Worm (Caenorhabditis elegans) whole organism, mixed stage, embryonic: Measurements from ENCODE around the gene D1086.19.

Source experiments
- M03D4.4 ChIP-seq: sonication (generic microtip); optimal IDR thresholded peaks from 2 replicates; lab custom pipeline; 2017; ENCODE audit warnings: mild to moderate bottlenecking, missing genetic modification characterization, missing compliant biosample characterization
- bed-3 ChIP-seq: fragments of 200-800 bp; sonication (Bioruptor generic); optimal IDR thresholded peaks from 3 replicates; lab custom pipeline; 2018; ENCODE audit warnings: mild to moderate bottlenecking, missing genetic modification characterization, moderate library complexity, missing compliant biosample characterization
- blmp-1 ChIP-seq: fragments of 150-350 bp; optimal IDR thresholded peaks from 2 replicates; lab custom pipeline; 2014; ENCODE audit warnings: missing biosample characterization, missing genetic modification characterization
- ceh-43 ChIP-seq: fragments of 200-800 bp; sonication (Bioruptor generic); optimal IDR thresholded peaks from 2 replicates; lab custom pipeline; 2018; ENCODE audit warnings: mild to moderate bottlenecking, missing genetic modification characterization, moderate library complexity, missing compliant biosample characterization
- ces-1 ChIP-seq: fragments of 150-350 bp; optimal IDR thresholded peaks from 2 replicates; lab custom pipeline; 2014; ENCODE audit warnings: missing biosample characterization, missing genetic modification reagents, missing genetic modification characterization
- cnd-1 ChIP-seq: fragments of 200-800 bp; sonication (Bioruptor generic); optimal IDR thresholded peaks from 2 replicates; lab custom pipeline; 2018; ENCODE audit warnings: mild to moderate bottlenecking, missing genetic modification characterization, missing compliant biosample characterization
- drap-1 ChIP-seq: fragments of 200-800 bp; sonication (Bioruptor generic); optimal IDR thresholded peaks from 3 replicates; lab custom pipeline; 2018; ENCODE audit warnings: mild to moderate bottlenecking, missing genetic modification characterization, missing compliant biosample characterization
- elt-1 ChIP-seq: sonication (generic microtip); optimal IDR thresholded peaks from 2 replicates; lab custom pipeline; 2017; ENCODE audit warnings: missing genetic modification characterization, mild to moderate bottlenecking, missing compliant biosample characterization, antibody characterized with exemption, moderate library complexity, borderline replicate concordance; ENCODE audit not compliant: insufficient read depth
- elt-3 ChIP-seq: fragments of 150-350 bp; optimal IDR thresholded peaks from 2 replicates; lab custom pipeline; 2014; ENCODE audit warnings: missing biosample characterization, missing genetic modification characterization
- flh-1 ChIP-seq: fragments of 200-800 bp; sonication (Bioruptor generic); optimal IDR thresholded peaks from 2 replicates; lab custom pipeline; 2018; ENCODE audit warnings: mild to moderate bottlenecking, missing genetic modification characterization, moderate library complexity, missing compliant biosample characterization
- ham-2 ChIP-seq: fragments of 200-800 bp; sonication (Bioruptor generic); optimal IDR thresholded peaks from 2 replicates; lab custom pipeline; 2018; ENCODE audit warnings: mild to moderate bottlenecking, missing genetic modification characterization, missing compliant biosample characterization
- hlh-1 ChIP-seq: fragments of 150-350 bp; optimal IDR thresholded peaks from 2 replicates; lab custom pipeline; 2014; ENCODE audit warnings: missing biosample characterization, missing genetic modification reagents, missing genetic modification characterization
- lin-13 ChIP-seq: fragments of 150-350 bp; optimal IDR thresholded peaks from 2 replicates; lab custom pipeline; 2014; ENCODE audit warnings: missing biosample characterization, missing genetic modification characterization
- lin-32 ChIP-seq: fragments of 200-800 bp; sonication (Bioruptor generic); optimal IDR thresholded peaks from 2 replicates; lab custom pipeline; 2018; ENCODE audit warnings: mild to moderate bottlenecking, missing genetic modification characterization, missing compliant biosample characterization
- lsy-2 ChIP-seq: fragments of 150-350 bp; optimal IDR thresholded peaks from 2 replicates; lab custom pipeline; 2014; ENCODE audit warnings: missing biosample characterization, missing genetic modification characterization
- mab-5 ChIP-seq: fragments of 150-350 bp; optimal IDR thresholded peaks from 2 replicates; lab custom pipeline; 2014; ENCODE audit warnings: missing biosample characterization, missing genetic modification characterization
- mep-1 ChIP-seq: fragments of 150-350 bp; optimal IDR thresholded peaks from 2 replicates; lab custom pipeline; 2017; ENCODE audit warnings: missing biosample characterization, missing genetic modification reagents, missing genetic modification characterization, inconsistent platforms
- mls-2 ChIP-seq: sonication (generic microtip); optimal IDR thresholded peaks from 2 replicates; lab custom pipeline; 2016; ENCODE audit warnings: mild to moderate bottlenecking, missing genetic modification characterization, moderate library complexity, missing compliant biosample characterization
- nhr-12 ChIP-seq: fragments of 150-350 bp; optimal IDR thresholded peaks from 2 replicates; lab custom pipeline; 2014; ENCODE audit warnings: missing biosample characterization, missing genetic modification characterization
- nhr-2 ChIP-seq: fragments of 150-350 bp; optimal IDR thresholded peaks from 2 replicates; lab custom pipeline; 2014; ENCODE audit warnings: missing biosample characterization, missing genetic modification characterization
- nhr-237 ChIP-seq: fragments of 150-350 bp; optimal IDR thresholded peaks from 2 replicates; lab custom pipeline; 2014; ENCODE audit warnings: missing biosample characterization, missing genetic modification characterization
- nhr-76 ChIP-seq: sonication (generic microtip); optimal IDR thresholded peaks from 2 replicates; lab custom pipeline; 2017; ENCODE audit warnings: missing biosample characterization, missing genetic modification characterization
- sptf-1 ChIP-seq: sonication (generic microtip); optimal IDR thresholded peaks from 2 replicates; lab custom pipeline; 2017; ENCODE audit warnings: mild to moderate bottlenecking, missing genetic modification characterization, moderate library complexity, missing compliant biosample characterization
- tbx-8 ChIP-seq: fragments of 200-800 bp; sonication (Bioruptor generic); optimal IDR thresholded peaks from 2 replicates; lab custom pipeline; 2018; ENCODE audit warnings: mild to moderate bottlenecking, missing genetic modification characterization, moderate library complexity, missing compliant biosample characterization
- unc-120 ChIP-seq: sonication (generic microtip); optimal IDR thresholded peaks from 2 replicates; lab custom pipeline; 2017; ENCODE audit warnings: missing genetic modification characterization, missing compliant biosample characterization; ENCODE audit not compliant: poor library complexity, severe bottlenecking
- unc-62 ChIP-seq: fragments of 150-350 bp; optimal IDR thresholded peaks from 2 replicates; lab custom pipeline; 2014; ENCODE audit warnings: missing biosample characterization, missing genetic modification reagents, missing genetic modification characterization
- zip-8 ChIP-seq: fragments of 150-350 bp; optimal IDR thresholded peaks from 2 replicates; lab custom pipeline; 2014; ENCODE audit warnings: missing biosample characterization, missing genetic modification characterization
- ztf-11 ChIP-seq: fragments of 150-350 bp; optimal IDR thresholded peaks from 2 replicates; lab custom pipeline; 2014; ENCODE audit warnings: missing biosample characterization, missing genetic modification characterization

Gene D1086.19

ce11 chrV:14120674-14121073, 32.5 kb downstream of the D1086.19 start:
- TF ChIP-seq unc-120 (tag; lab: Kevin White, UChicago): no peak

DNA sequence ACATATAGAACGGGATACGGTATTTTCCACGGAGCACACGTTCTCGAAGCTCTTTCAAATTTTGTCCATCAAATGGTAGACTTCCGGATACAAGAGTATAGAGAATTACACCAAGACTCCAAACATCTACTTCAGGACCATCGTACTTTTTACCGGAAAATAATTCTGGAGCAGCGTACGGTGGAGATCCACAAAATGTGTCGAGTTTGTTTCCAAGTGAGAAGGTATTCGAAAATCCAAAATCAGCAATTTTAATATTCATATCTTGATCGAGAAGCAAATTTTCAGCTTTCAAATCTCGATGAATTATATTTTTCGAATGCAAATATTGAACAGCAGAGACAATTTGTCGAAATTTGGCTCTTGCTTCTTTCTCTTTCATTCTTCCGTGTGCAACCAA, 35.0 kb downstream of the D1086.19 start:
- TF ChIP-seq lin-13 (tag; lab: Kevin White, UChicago) (no peak), ceh-43 (GFP tag; lab: Kevin White, UChicago) (no peak), elt-1 (no peak), lin-32 (GFP tag; lab: Kevin White, UChicago) (no peak), nhr-2 (no peak), mep-1 (tag; lab: Kevin White, UChicago) (no peak), hlh-1 (tag; lab: Kevin White, UChicago) (no peak), ham-2 (GFP tag; lab: Kevin White, UChicago) (no peak), zip-8 (tag; lab: Kevin White, UChicago) (no peak), bed-3 (no peak), cnd-1 (tag; lab: Kevin White, UChicago) (no peak), ztf-11 (tag; lab: Kevin White, UChicago) (no peak)

DNA sequence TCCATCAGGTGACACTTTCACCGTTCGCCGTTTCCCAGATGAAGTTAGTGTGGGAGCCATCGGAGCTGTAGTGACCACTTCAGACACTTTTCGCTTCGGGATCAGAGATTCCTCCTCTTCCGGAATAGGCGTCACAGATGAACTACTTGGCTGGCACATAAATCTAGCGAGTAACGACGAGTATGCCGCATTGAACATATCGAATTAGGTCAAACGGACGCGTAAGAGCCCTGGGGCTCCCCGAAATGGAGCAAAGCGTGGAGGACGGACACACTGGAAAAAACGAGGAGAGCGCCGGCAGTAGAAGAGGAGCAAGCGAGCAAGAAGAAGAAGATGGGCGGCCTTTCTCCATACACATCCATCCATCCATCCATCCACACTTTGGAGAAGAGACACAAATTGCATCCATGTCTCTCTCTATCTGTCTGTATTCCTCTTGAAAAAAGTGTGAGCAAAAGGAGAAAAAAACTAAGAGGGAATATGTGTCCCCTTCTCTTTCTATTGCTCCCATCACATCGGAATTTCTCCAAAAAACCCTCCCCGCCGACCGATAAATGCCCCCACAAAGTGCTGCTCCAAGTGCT, 38.3 kb downstream of the D1086.19 start:
- peak; percentile 58 for TF ChIP-seq ces-1 (GFP tag; lab: Kevin White, UChicago)
- no peak for TF ChIP-seq ztf-11 (tag; lab: Kevin White, UChicago)

ce11 chrV:14127834-14128233, 39.7 kb downstream of the D1086.19 start:
- TF ChIP-seq lin-32 (GFP tag; lab: Kevin White, UChicago) (no peak), nhr-12 (no peak), ces-1 (GFP tag; lab: Kevin White, UChicago) (peak; percentile 80)
- TF ChIP-seq, all 35 proteins: peak for 1

- TF ChIP-seq drap-1 (no peak), lin-13 (tag; lab: Kevin White, UChicago) (no peak), ceh-43 (GFP tag; lab: Kevin White, UChicago) (no peak), blmp-1 (tag; lab: Kevin White, UChicago) (no peak), sptf-1 (tag; lab: Kevin White, UChicago) (peak; percentile 25), mls-2 (tag; lab: Kevin White, UChicago) (no peak), zip-8 (tag; lab: Kevin White, UChicago) (no peak)
- TF ChIP-seq, all 35 proteins: peak for 1
Observed at ce11 chrV:14128858-14129257, 40.7 kb downstream of the D1086.19 start.

DNA sequence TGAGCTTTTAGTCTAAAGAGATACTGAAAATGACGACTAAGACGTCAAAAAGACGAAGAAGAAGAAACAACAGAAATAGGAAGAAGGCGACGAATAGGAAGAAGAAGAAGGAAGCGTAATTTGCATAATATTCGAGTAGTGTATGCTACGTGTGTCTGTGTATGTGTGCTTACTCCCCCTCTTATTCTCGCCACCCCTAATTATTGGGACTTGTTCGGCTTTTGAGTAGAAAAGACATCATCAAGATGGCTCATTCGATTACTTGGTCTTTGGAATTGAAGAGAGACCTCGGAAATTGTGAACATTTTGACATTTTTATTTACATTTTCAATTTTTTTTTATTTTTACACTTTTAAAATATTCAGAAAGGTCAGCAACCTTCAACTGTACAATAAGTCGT, 42.1 kb downstream of the D1086.19 start:
- TF ChIP-seq bed-3 (no peak), sptf-1 (tag; lab: Kevin White, UChicago) (peak; percentile 20), flh-1 (GFP tag; lab: Kevin White, UChicago) (no peak), ces-1 (GFP tag; lab: Kevin White, UChicago) (peak; percentile 93), unc-62 (GFP tag; lab: Kevin White, UChicago) (no peak)
- TF ChIP-seq, all 35 proteins: peak for 2

- TF ChIP-seq ces-1 (GFP tag; lab: Kevin White, UChicago) (peak; percentile 16), cnd-1 (tag; lab: Kevin White, UChicago) (no peak), hlh-1 (tag; lab: Kevin White, UChicago) (peak; percentile 20)
Observed at ce11 chrV:14133002-14133763, 45.0 kb downstream of the D1086.19 start.

DNA sequence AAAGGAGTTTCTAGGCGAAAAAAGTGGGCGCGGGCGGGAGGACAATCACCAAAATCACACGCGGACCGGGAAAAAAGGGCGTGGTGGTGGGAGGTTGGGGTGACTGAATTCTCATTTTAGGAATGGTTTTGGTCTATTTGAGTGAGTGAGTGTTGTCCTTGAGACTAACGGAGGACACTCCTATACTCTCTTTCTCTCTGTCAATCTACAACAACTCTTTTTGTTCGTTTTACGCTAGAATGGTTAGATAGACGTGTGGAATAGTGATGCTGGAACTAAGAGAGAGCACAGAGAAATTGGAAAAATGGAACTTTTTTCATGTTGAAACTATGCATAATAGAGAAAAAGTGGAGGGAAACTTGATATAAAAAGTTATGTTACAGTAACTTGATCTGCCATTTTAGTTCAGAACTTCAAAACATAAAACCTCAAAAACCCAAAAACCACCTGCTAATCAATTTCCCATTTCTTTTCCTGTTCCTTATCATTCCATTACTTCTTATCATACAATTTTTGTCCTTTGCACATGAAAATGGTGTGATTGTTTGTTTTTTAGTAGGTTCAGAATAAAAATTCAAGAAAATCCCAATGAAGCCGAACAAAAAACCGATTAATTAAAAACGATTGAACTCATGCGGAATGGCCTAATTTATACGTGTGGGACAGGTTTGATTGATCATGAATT, 46.7 kb downstream of the D1086.19 start:
- TF ChIP-seq M03D4.4 (tag; lab: Kevin White, UChicago) (no peak), lin-13 (tag; lab: Kevin White, UChicago) (no peak), lsy-2 (tag; lab: Kevin White, UChicago) (no peak), mab-5 (no peak), nhr-237 (no peak), nhr-76 (tag; lab: Kevin White, UChicago) (no peak), ham-2 (GFP tag; lab: Kevin White, UChicago) (no peak), nhr-12 (no peak), mep-1 (tag; lab: Kevin White, UChicago) (no peak), unc-62 (GFP tag; lab: Kevin White, UChicago) (no peak), tbx-8 (GFP tag; lab: Kevin White, UChicago) (no peak), lin-32 (GFP tag; lab: Kevin White, UChicago) (no peak), blmp-1 (tag; lab: Kevin White, UChicago) (no peak), drap-1 (no peak), bed-3 (no peak), elt-3 (tag; lab: Kevin White, UChicago) (no peak), hlh-1 (tag; lab: Kevin White, UChicago) (no peak), unc-120 (tag; lab: Kevin White, UChicago) (no peak), elt-1 (no peak)
